Fruit fly (Drosophila melanogaster): ENCODE results near the gene shps.

Gene shps

DNA sequence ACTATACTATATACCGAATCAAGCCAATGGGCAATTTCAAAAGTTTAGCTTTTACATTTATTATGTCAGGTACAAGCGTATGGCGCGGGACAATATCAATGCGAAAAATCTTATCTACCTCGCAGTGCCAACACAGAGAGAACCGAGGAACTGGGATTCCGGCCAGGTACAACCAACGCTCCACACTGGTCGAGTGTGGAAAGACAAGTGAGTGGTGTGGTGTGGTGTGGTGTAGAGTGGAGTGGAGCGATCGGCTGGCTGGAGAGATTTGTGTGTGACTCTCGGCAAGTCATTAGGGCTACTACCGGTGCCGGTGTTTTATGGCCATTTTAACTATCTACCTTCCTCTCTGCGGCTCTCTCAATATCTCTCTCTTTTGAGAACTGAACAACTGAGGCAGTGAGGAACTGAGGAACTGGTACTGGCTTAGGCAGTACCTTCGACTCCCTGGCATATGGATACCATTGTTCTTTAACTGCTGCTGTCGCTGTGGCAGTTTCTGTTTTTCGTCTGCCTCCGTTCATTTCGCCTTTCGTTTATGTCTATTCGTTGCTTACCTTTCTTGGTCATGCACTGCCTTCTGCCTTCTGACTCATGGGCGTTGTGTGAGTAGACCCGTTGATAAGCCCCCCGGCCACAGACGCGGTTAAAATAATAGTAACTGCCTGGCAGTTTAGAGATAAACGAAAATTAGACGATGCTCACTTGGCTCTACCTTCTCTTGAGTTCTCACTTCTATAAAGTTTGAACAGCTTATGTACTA lies 19.9 kb upstream of the shps start (continued):
- peak; percentile 92 for TF ChIP-seq Usf (GFP tag; optimal IDR thresholded peaks at IDR 0.05)
- TF ChIP-seq CG2889 (GFP tag; IDR thresholded peaks at IDR 0.05), result peak; percentile 84
- TF ChIP-seq ro (GFP tag; IDR thresholded peaks at IDR 0.05), result peak; percentile 31
- TF ChIP-seq Blimp-1 (GFP tag; optimal IDR thresholded peaks at IDR 0.05), result peak; percentile 84
- TF ChIP-seq Atf6 (GFP tag; IDR thresholded peaks at IDR 0.05), result peak; percentile 84; the same call in 1 of the 2 replicates
- peak; percentile 72 for TF ChIP-seq salm (tag; optimal IDR thresholded peaks at IDR 0.05)
- peak; percentile 88 for TF ChIP-seq Six4 (GFP tag; optimal IDR thresholded peaks at IDR 0.05)
- TF ChIP-seq CG8944 (GFP tag; optimal IDR thresholded peaks at IDR 0.05), result peak; percentile 82
- TF ChIP-seq CG4424 (GFP tag; optimal IDR thresholded peaks at IDR 0.05), result peak; percentile 88
- peak; percentile 90 for TF ChIP-seq CG6813 (GFP tag; optimal IDR thresholded peaks at IDR 0.05)
- peak; percentile 71 for TF ChIP-seq Fer2 (tag; optimal IDR thresholded peaks at IDR 0.05)
- peak; percentile 90 for TF ChIP-seq CG17359 (tag; optimal IDR thresholded peaks at IDR 0.05)
- TF ChIP-seq ems (GFP tag; optimal IDR thresholded peaks at IDR 0.05), result peak; percentile 88
- TF ChIP-seq eyg (GFP tag; optimal IDR thresholded peaks at IDR 0.05), result peak; percentile 69
- peak; percentile 79 for TF ChIP-seq B-H1 (GFP tag; IDR thresholded peaks at IDR 0.05)
- peak; percentile 74; the same call in 1 of the 2 replicates for TF ChIP-seq Poxn (GFP tag; IDR thresholded peaks at IDR 0.05)
- peak; percentile 90 for TF ChIP-seq CG9817 (tag; optimal IDR thresholded peaks at IDR 0.05)
- TF ChIP-seq gt (GFP tag; IDR thresholded peaks at IDR 0.05), result peak; percentile 42; the same call in 1 of the 2 replicates
- TF ChIP-seq sna (GFP tag; IDR thresholded peaks at IDR 0.05; ENCODE audit: partially characterized antibody), result no peak
- TF ChIP-seq CG2116 (GFP tag; optimal IDR thresholded peaks at IDR 0.05), result peak; percentile 57
- TF ChIP-seq CG6854 (GFP tag; optimal IDR thresholded peaks at IDR 0.05), result peak; percentile 79
- TF ChIP-seq CG10267 (tag; optimal IDR thresholded peaks at IDR 0.05), result peak; percentile 82
- TF ChIP-seq H2.0 (GFP tag; IDR thresholded peaks at IDR 0.05), result peak; percentile 84
- peak; percentile 94 for TF ChIP-seq CG7839 (tag; optimal IDR thresholded peaks at IDR 0.05)
- peak; percentile 49 for TF ChIP-seq HmgD (GFP tag; optimal IDR thresholded peaks at IDR 0.05)
- peak; percentile 90 for TF ChIP-seq HLH3B (GFP tag; IDR thresholded peaks at IDR 0.05)
- TF ChIP-seq nerfin-1 (tag; optimal IDR thresholded peaks at IDR 0.05), result peak; percentile 79
- TF ChIP-seq odd (GFP tag; optimal IDR thresholded peaks at IDR 0.05), result peak; percentile 84
- TF ChIP-seq lilli (GFP tag; optimal IDR thresholded peaks at IDR 0.05), result peak; percentile 95
- peak; percentile 64 for TF ChIP-seq Mad (GFP tag; optimal IDR thresholded peaks at IDR 0.05)
- TF ChIP-seq gro (GFP tag; optimal IDR thresholded peaks at IDR 0.05), result peak; percentile 85
- peak; percentile 84 for TF ChIP-seq slp2 (GFP tag; optimal IDR thresholded peaks at IDR 0.05)
- no peak for TF ChIP-seq Lpt (GFP tag; optimal IDR thresholded peaks at IDR 0.05)
- peak; percentile 91 for TF ChIP-seq Oli (tag; optimal IDR thresholded peaks at IDR 0.05)
- TF ChIP-seq CG18764 (GFP tag; optimal IDR thresholded peaks at IDR 0.05), result peak; percentile 82
- TF ChIP-seq sqz (GFP tag; optimal IDR thresholded peaks at IDR 0.05), result peak; percentile 28
- peak; percentile 77; the same call in 2 of the 4 replicates for TF ChIP-seq chinmo (GFP tag; IDR thresholded peaks at IDR 0.05; ENCODE audit: partially characterized antibody)
- no peak for TF ChIP-seq CG16813 (GFP tag; IDR thresholded peaks at IDR 0.05; ENCODE audit: partially characterized antibody)
- TF ChIP-seq CG10431 (GFP tag; optimal IDR thresholded peaks at IDR 0.05), result no peak
- TF ChIP-seq lab (GFP tag; optimal IDR thresholded peaks at IDR 0.05), result peak; percentile 95
- TF ChIP-seq rib (GFP tag; IDR thresholded peaks at IDR 0.05), result peak; percentile 79
- peak; percentile 82 for TF ChIP-seq CG3847 (GFP tag; IDR thresholded peaks at IDR 0.05)
- TF ChIP-seq ac (GFP tag; optimal IDR thresholded peaks at IDR 0.05), result peak; percentile 78
- peak; percentile 75 for TF ChIP-seq CG7372 (GFP tag; IDR thresholded peaks at IDR 0.05)
- peak; percentile 85; the same call in 2 of the 3 replicates for TF ChIP-seq so (GFP tag; IDR thresholded peaks at IDR 0.05)
- TF ChIP-seq CG7786 (GFP tag; optimal IDR thresholded peaks at IDR 0.05), result peak; percentile 95
- TF ChIP-seq trh (GFP tag; optimal IDR thresholded peaks at IDR 0.05), result peak; percentile 51
- TF ChIP-seq Elba2 (GFP tag; optimal IDR thresholded peaks at IDR 0.05), result no peak
- peak; percentile 73 for TF ChIP-seq CG7357 (GFP tag; IDR thresholded peaks at IDR 0.05)

All from whole organism, embryonic.